Fruit fly (Drosophila melanogaster) whole organism, prepupa: ENCODE results near the gene Hk.
A peak's percentile ranks its signal among the peaks of the same experiment; 100 is the strongest.

Experiments
- CG10631 ChIP-seq: fragments of 200-800 bp; sonication (Bioruptor generic); optimal IDR thresholded peaks from 2 replicates; lab custom pipeline; 2016; ENCODE audit warnings: missing biosample characterization, missing genetic modification characterization
- CG11762 ChIP-seq: fragments of 200-800 bp; sonication (Bioruptor generic); optimal IDR thresholded peaks from 3 replicates; lab custom pipeline; 2016; ENCODE audit warnings: missing biosample characterization, missing genetic modification characterization; ENCODE audit not compliant: insufficient read depth
- CG15336 ChIP-seq: fragments of 200-800 bp; sonication (Bioruptor generic); IDR thresholded peaks from 2 replicates; pipeline ENCODE4 v1.3.6; 2022; ENCODE audit warnings: missing biosample characterization, missing genetic modification characterization
- CG16779 ChIP-seq: fragments of 200-800 bp; sonication (Bioruptor generic); optimal IDR thresholded peaks from 3 replicates; lab custom pipeline; 2017; ENCODE audit warnings: missing biosample characterization, mild to moderate bottlenecking, missing genetic modification characterization
- CG3032 ChIP-seq: fragments of 200-800 bp; optimal IDR thresholded peaks from 2 replicates; lab custom pipeline; 2019; ENCODE audit warnings: missing biosample characterization, mild to moderate bottlenecking, missing genetic modification characterization, moderate library complexity
- CG31627 ChIP-seq: fragments of 200-800 bp; sonication (Bioruptor generic); optimal IDR thresholded peaks from 3 replicates; lab custom pipeline; 2016; ENCODE audit warnings: missing biosample characterization, missing genetic modification characterization
- CG32006 ChIP-seq: fragments of 200-800 bp; sonication (Bioruptor generic); optimal IDR thresholded peaks from 3 replicates; lab custom pipeline; 2017; ENCODE audit warnings: missing biosample characterization, mild to moderate bottlenecking, missing genetic modification characterization
- CG34406 ChIP-seq: fragments of 200-800 bp; sonication (Bioruptor generic); optimal IDR thresholded peaks from 3 replicates; lab custom pipeline; 2016; ENCODE audit warnings: missing biosample characterization, missing genetic modification characterization
- CG3919 ChIP-seq: fragments of 200-800 bp; sonication (Bioruptor generic); optimal IDR thresholded peaks from 3 replicates; lab custom pipeline; 2016; ENCODE audit warnings: missing biosample characterization, missing genetic modification characterization
- CG6792 ChIP-seq: fragments of 200-800 bp; sonication (Bioruptor generic); optimal IDR thresholded peaks from 3 replicates; lab custom pipeline; 2016; ENCODE audit warnings: missing biosample characterization, missing genetic modification characterization
- CG6808 ChIP-seq: fragments of 200-800 bp; sonication (Bioruptor generic); optimal IDR thresholded peaks from 3 replicates; lab custom pipeline; 2017; ENCODE audit warnings: missing biosample characterization, missing genetic modification characterization, mild to moderate bottlenecking, moderate library complexity, missing genetic modification reagents
- CG7368 ChIP-seq: fragments of 200-800 bp; sonication (Bioruptor generic); optimal IDR thresholded peaks from 3 replicates; lab custom pipeline; 2016; ENCODE audit warnings: missing biosample characterization, missing genetic modification characterization
- CG8119 ChIP-seq: fragments of 200-800 bp; sonication (Bioruptor generic); IDR thresholded peaks from 3 replicates; pipeline ENCODE4 v1.3.6; 2022; ENCODE audit warnings: missing biosample characterization, missing genetic modification characterization
- CG8319 ChIP-seq: fragments of 200-800 bp; sonication (Bioruptor generic); optimal IDR thresholded peaks from 3 replicates; lab custom pipeline; 2016; ENCODE audit warnings: missing biosample characterization, missing genetic modification characterization
- CG8632 ChIP-seq: fragments of 200-800 bp; sonication (Bioruptor generic); optimal IDR thresholded peaks from 3 replicates; lab custom pipeline; 2016; ENCODE audit warnings: missing biosample characterization, missing genetic modification characterization
- Eip78C ChIP-seq: fragments of 200-800 bp; sonication (Bioruptor generic); peaks from one replicate; lab custom pipeline; 2016; ENCODE audit warnings: missing biosample characterization, missing genetic modification characterization
- Gug ChIP-seq: fragments of 200-800 bp; sonication (Bioruptor generic); IDR thresholded peaks from 2 replicates; pipeline ENCODE4 v1.3.6; 2022; ENCODE audit warnings: missing biosample characterization, missing genetic modification characterization
- Hr39 ChIP-seq: fragments of 200-800 bp; sonication (Bioruptor generic); optimal IDR thresholded peaks from 2 replicates; lab custom pipeline; 2016; ENCODE audit warnings: missing biosample characterization, missing genetic modification characterization
- Lpt ChIP-seq: fragments of 200-800 bp; sonication (Bioruptor generic); optimal IDR thresholded peaks from 3 replicates; lab custom pipeline; 2016; ENCODE audit warnings: missing biosample characterization, missing genetic modification characterization
- Met ChIP-seq: fragments of 200-800 bp; sonication (Bioruptor generic); optimal IDR thresholded peaks from 3 replicates; lab custom pipeline; 2016; ENCODE audit warnings: missing biosample characterization, missing genetic modification characterization
- Smox ChIP-seq: fragments of 200-800 bp; sonication (Bioruptor generic); optimal IDR thresholded peaks from 3 replicates; lab custom pipeline; 2016; ENCODE audit warnings: missing biosample characterization, missing genetic modification characterization
- Sox14 ChIP-seq: fragments of 200-800 bp; sonication (Bioruptor generic); optimal IDR thresholded peaks from 3 replicates; lab custom pipeline; 2016; ENCODE audit warnings: missing biosample characterization, missing genetic modification characterization
- Sox15 ChIP-seq: fragments of 200-800 bp; sonication (Bioruptor generic); optimal IDR thresholded peaks from 3 replicates; lab custom pipeline; 2016; ENCODE audit warnings: missing biosample characterization, missing genetic modification characterization
- achi ChIP-seq: fragments of 200-800 bp; sonication (Bioruptor generic); optimal IDR thresholded peaks from 3 replicates; lab custom pipeline; 2016; ENCODE audit warnings: missing biosample characterization, missing genetic modification characterization
- acj6 ChIP-seq: fragments of 200-800 bp; sonication (Bioruptor generic); optimal IDR thresholded peaks from 3 replicates; lab custom pipeline; 2016; ENCODE audit warnings: missing biosample characterization, missing genetic modification characterization
- cyc ChIP-seq: fragments of 200-800 bp; sonication (Bioruptor generic); optimal IDR thresholded peaks from 3 replicates; lab custom pipeline; 2016; ENCODE audit warnings: missing biosample characterization, missing genetic modification characterization
- dsx ChIP-seq: fragments of 200-800 bp; optimal IDR thresholded peaks from 3 replicates; lab custom pipeline; 2019; ENCODE audit warnings: missing biosample characterization, mild to moderate bottlenecking, missing genetic modification characterization, moderate library complexity; ENCODE audit not compliant: poor library complexity, severe bottlenecking
- eg ChIP-seq: fragments of 200-800 bp; sonication (Bioruptor generic); IDR thresholded peaks from 3 replicates; pipeline ENCODE4 v1.3.6; 2022; ENCODE audit warnings: missing biosample characterization, missing genetic modification characterization
- esn ChIP-seq: fragments of 200-800 bp; sonication (Bioruptor generic); optimal IDR thresholded peaks from 2 replicates; lab custom pipeline; 2016; ENCODE audit warnings: missing biosample characterization, mild to moderate bottlenecking, missing genetic modification characterization, moderate library complexity
- fd59A ChIP-seq: fragments of 200-800 bp; sonication (Bioruptor generic); optimal IDR thresholded peaks from 2 replicates; lab custom pipeline; 2017; ENCODE audit warnings: missing biosample characterization, mild to moderate bottlenecking, missing genetic modification characterization, missing genetic modification reagents
- fd85E ChIP-seq: fragments of 200-800 bp; sonication (Bioruptor generic); optimal IDR thresholded peaks from 3 replicates; lab custom pipeline; 2016; ENCODE audit warnings: missing biosample characterization, missing genetic modification characterization
- lz ChIP-seq: fragments of 200-800 bp; sonication (Bioruptor generic); optimal IDR thresholded peaks from 3 replicates; lab custom pipeline; 2016; ENCODE audit warnings: missing biosample characterization, missing genetic modification characterization
- net ChIP-seq: fragments of 200-800 bp; sonication (Bioruptor generic); optimal IDR thresholded peaks from 3 replicates; lab custom pipeline; 2016; ENCODE audit warnings: missing biosample characterization, missing genetic modification characterization
- pdm3 ChIP-seq: fragments of 200-800 bp; sonication (Bioruptor generic); optimal IDR thresholded peaks from 3 replicates; lab custom pipeline; 2016; ENCODE audit warnings: missing biosample characterization, missing genetic modification characterization
- salr ChIP-seq, 2 experiments: fragments of 200-800 bp; sonication (Bioruptor generic); optimal IDR thresholded peaks; 3 replicates each; lab custom pipeline; 2016 to 2018; ENCODE audit warnings: missing biosample characterization in 2 of 2, missing genetic modification characterization in 2 of 2, mild to moderate bottlenecking in 1 of 2
- spab ChIP-seq: fragments of 200-800 bp; sonication (Bioruptor generic); optimal IDR thresholded peaks from 2 replicates; lab custom pipeline; 2017; ENCODE audit warnings: missing biosample characterization, mild to moderate bottlenecking, missing genetic modification characterization, missing genetic modification reagents
- svp ChIP-seq: fragments of 200-800 bp; sonication (Bioruptor generic); peaks from one replicate; lab custom pipeline; 2016; ENCODE audit warnings: missing biosample characterization, missing genetic modification characterization
- topi ChIP-seq: fragments of 200-800 bp; sonication (Bioruptor generic); optimal IDR thresholded peaks from 3 replicates; lab custom pipeline; 2016; ENCODE audit warnings: missing biosample characterization, missing genetic modification characterization
- vri ChIP-seq: fragments of 200-800 bp; sonication (Bioruptor generic); optimal IDR thresholded peaks from 3 replicates; lab custom pipeline; 2016; ENCODE audit warnings: missing biosample characterization, mild to moderate bottlenecking, missing genetic modification characterization

Hk gene

dm6 chrX:10232497-10232896 lies 30.8 kb downstream of the Hk start:
- TF ChIP-seq CG10631 (GFP tag; lab: Kevin White, UChicago) (no peak), fd85E (GFP tag; lab: Kevin White, UChicago) (no peak), CG31627 (GFP tag; lab: Kevin White, UChicago) (no peak), Gug (no peak), esn (GFP tag; lab: Kevin White, UChicago) (no peak), pdm3 (GFP tag; lab: Kevin White, UChicago) (no peak), achi (GFP tag; lab: Kevin White, UChicago) (no peak), CG3032 (no peak), CG8319 (no peak), CG6808 (GFP tag; lab: Kevin White, UChicago) (no peak), CG8632 (GFP tag; lab: Kevin White, UChicago) (peak; percentile 2), CG3919 (GFP tag; lab: Kevin White, UChicago) (no peak), cyc (GFP tag; lab: Kevin White, UChicago) (no peak), lz (GFP tag; lab: Kevin White, UChicago) (no peak), vri (GFP tag; lab: Kevin White, UChicago) (no peak), Hr39 (GFP tag; lab: Kevin White, UChicago) (no peak), acj6 (GFP tag; lab: Kevin White, UChicago) (no peak), CG8119 (peak; percentile 75), CG11762 (GFP tag; lab: Kevin White, UChicago) (no peak), spab (no peak), Lpt (GFP tag; lab: Kevin White, UChicago) (peak; percentile 17), Met (GFP tag; lab: Kevin White, UChicago) (no peak), fd59A (GFP tag; lab: Kevin White, UChicago) (no peak), CG6792 (no peak), eg (GFP tag; lab: Robert Waterston, UW) (peak; percentile 11; the same call in 1 of the 3 replicates), CG32006 (GFP tag; lab: Kevin White, UChicago) (peak; percentile 14), svp (GFP tag; lab: Kevin White, UChicago) (peak; percentile 58), CG7368 (GFP tag; lab: Kevin White, UChicago) (no peak), CG16779 (tag; lab: Kevin White, UChicago) (no peak), Sox15 (GFP tag; lab: Kevin White, UChicago) (no peak), Smox (GFP tag; lab: Kevin White, UChicago) (no peak), Eip78C (GFP tag; lab: Kevin White, UChicago) (peak; percentile 51), CG34406 (GFP tag; lab: Kevin White, UChicago) (no peak), Sox14 (GFP tag; lab: Kevin White, UChicago) (no peak), net (peak; percentile 3), CG15336 (peak; percentile 70), topi (GFP tag; lab: Kevin White, UChicago) (no peak)

DNA sequence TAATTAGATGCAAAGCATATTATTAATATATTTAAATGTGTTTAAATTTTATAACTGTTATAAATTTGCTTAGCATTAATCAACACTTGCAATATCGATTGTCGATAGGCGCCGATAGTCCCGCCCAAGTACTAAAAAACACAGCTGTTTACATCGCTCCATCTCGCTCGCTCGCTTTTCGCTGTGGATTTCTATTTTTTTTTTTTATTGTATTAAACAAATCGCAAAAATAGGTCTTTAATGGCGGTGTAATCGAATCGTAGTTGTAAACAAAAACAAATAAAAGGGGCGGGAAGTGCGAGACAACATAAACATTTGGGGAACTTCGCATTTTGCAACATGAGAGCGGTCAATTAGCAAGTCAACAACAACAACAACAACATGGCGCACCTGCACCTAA lies 43.3 kb downstream of the Hk start, which contains the start of gene CG34408:
TSS of gene CG34408 (plus strand) at position 156 of the 400 bp plus-strand sequence.
- TF ChIP-seq Eip78C (GFP tag; lab: Kevin White, UChicago) (peak; percentile 66), Sox14 (GFP tag; lab: Kevin White, UChicago) (no peak)

DNA sequence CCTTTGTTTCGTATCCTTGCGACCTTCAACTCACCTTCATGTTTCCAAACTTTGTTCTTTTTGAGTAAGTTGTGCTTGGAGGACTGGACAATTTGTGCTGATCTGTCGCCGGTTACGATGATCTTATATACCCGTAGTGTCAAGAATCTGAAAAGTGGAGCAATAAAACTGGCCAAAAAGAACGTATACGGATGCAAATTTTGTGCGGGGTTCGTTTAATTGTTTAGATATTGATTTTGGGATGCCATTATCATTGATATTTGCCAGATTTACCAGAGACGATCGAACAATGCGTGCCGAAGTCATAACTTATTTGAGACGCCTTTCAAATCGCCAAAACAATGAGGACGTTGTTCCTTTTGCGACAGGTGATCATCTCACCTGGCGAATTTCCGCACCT lies 44.2 kb downstream of the Hk start, which contains the start of gene CG15308:
TSS of gene CG15308 (minus strand) at position 101 of the 400 bp plus-strand sequence.
- TF ChIP-seq salr (GFP tag; optimal IDR thresholded peaks at IDR 0.05; lab: Kevin White, UChicago), result no peak
- TF ChIP-seq dsx (GFP tag; lab: Kevin White, UChicago), result no peak
